Worm (Caenorhabditis elegans) whole organism, L4 larva: ENCODE results near the gene F42D1.4.
A peak's percentile ranks its signal among the peaks of the same experiment; 100 is the strongest.

ENCODE experiments used
- D1046.2 ChIP-seq: fragments of 200-800 bp; sonication (Bioruptor generic); IDR thresholded peaks from 2 replicates; pipeline ENCODE4 v1.3.6; 2022; ENCODE audit warnings: missing genetic modification characterization, missing compliant biosample characterization
- F10B5.3 ChIP-seq: sonication (generic microtip); optimal IDR thresholded peaks from 2 replicates; lab custom pipeline; 2016; ENCODE audit warnings: mild to moderate bottlenecking, missing genetic modification characterization, missing compliant biosample characterization
- F37D6.2 ChIP-seq: sonication (generic microtip); optimal IDR thresholded peaks from 2 replicates; lab custom pipeline; 2016; ENCODE audit warnings: mild to moderate bottlenecking, missing genetic modification characterization, missing compliant biosample characterization
- F44E2.7 ChIP-seq: fragments of 200-800 bp; sonication (Bioruptor generic); IDR thresholded peaks from 2 replicates; pipeline ENCODE4 v2.1.2; 2022; ENCODE audit warnings: missing genetic modification characterization, missing compliant biosample characterization
- T20F7.1 ChIP-seq: fragments of 200-800 bp; sonication (Bioruptor generic); optimal IDR thresholded peaks from 2 replicates; lab custom pipeline; 2018; ENCODE audit warnings: mild to moderate bottlenecking, missing genetic modification characterization, missing compliant biosample characterization
- T26A8.4 ChIP-seq: fragments of 200-800 bp; sonication (Bioruptor generic); IDR thresholded peaks from 2 replicates; pipeline ENCODE4 v1.3.6; 2022; ENCODE audit warnings: missing genetic modification characterization, missing compliant biosample characterization
- Y5F2A.4 ChIP-seq: fragments of 200-800 bp; sonication (Bioruptor generic); optimal IDR thresholded peaks from 2 replicates; lab custom pipeline; 2018; ENCODE audit warnings: mild to moderate bottlenecking, missing genetic modification characterization, missing compliant biosample characterization
- Y75B8A.6 ChIP-seq: fragments of 200-800 bp; sonication (Bioruptor generic); IDR thresholded peaks from 2 replicates; pipeline ENCODE4 v1.3.6; 2022; ENCODE audit warnings: missing genetic modification reagents, missing genetic modification characterization, missing compliant biosample characterization
- ZK337.2 ChIP-seq: fragments of 200-800 bp; sonication (Bioruptor generic); IDR thresholded peaks from 2 replicates; pipeline ENCODE4 v1.3.6; 2022; ENCODE audit warnings: missing genetic modification reagents, missing genetic modification characterization, missing compliant biosample characterization
- aha-1 ChIP-seq: fragments of 150-350 bp; peaks from one replicate; lab custom pipeline; 2014; ENCODE audit warnings: missing biosample characterization, missing genetic modification characterization
- aly-2 ChIP-seq: sonication (generic microtip); optimal IDR thresholded peaks from 2 replicates; lab custom pipeline; 2018; ENCODE audit warnings: missing biosample characterization, missing genetic modification characterization
- arid-1 ChIP-seq: fragments of 200-800 bp; sonication (Bioruptor generic); conservative IDR thresholded peaks from 2 replicates; pipeline ENCODE4 v1.3.6; 2022; ENCODE audit warnings: missing genetic modification reagents, missing genetic modification characterization, missing compliant biosample characterization
- attf-4 ChIP-seq: sonication (generic microtip); optimal IDR thresholded peaks from 3 replicates; lab custom pipeline; 2017; ENCODE audit warnings: missing biosample characterization, missing genetic modification characterization
- ceh-28 ChIP-seq: fragments of 150-350 bp; optimal IDR thresholded peaks from 2 replicates; lab custom pipeline; 2014; ENCODE audit warnings: missing biosample characterization, missing genetic modification reagents, missing genetic modification characterization
- ceh-82 ChIP-seq: sonication (generic microtip); optimal IDR thresholded peaks from 2 replicates; lab custom pipeline; 2017; ENCODE audit warnings: missing biosample characterization, missing genetic modification characterization
- dmd-6 ChIP-seq: fragments of 200-800 bp; sonication (Bioruptor generic); IDR thresholded peaks from 2 replicates; pipeline ENCODE4 v1.3.6; 2022; ENCODE audit warnings: missing genetic modification reagents, missing genetic modification characterization, missing compliant biosample characterization
- dpl-1 ChIP-seq: fragments of 150-350 bp; optimal IDR thresholded peaks from 2 replicates; lab custom pipeline; 2014; ENCODE audit warnings: missing biosample characterization, missing genetic modification reagents, missing genetic modification characterization
- egl-27 ChIP-seq: sonication (generic microtip); optimal IDR thresholded peaks from 3 replicates; lab custom pipeline; 2017; ENCODE audit warnings: missing biosample characterization, missing genetic modification reagents, missing genetic modification characterization
- egl-43 ChIP-seq: fragments of 200-800 bp; sonication (Bioruptor generic); IDR thresholded peaks from 2 replicates; pipeline ENCODE4 v1.3.6; 2022; ENCODE audit warnings: missing genetic modification reagents, missing genetic modification characterization, missing compliant biosample characterization
- fos-1 ChIP-seq: fragments of 150-350 bp; optimal IDR thresholded peaks from 2 replicates; lab custom pipeline; 2014; ENCODE audit warnings: missing biosample characterization, missing genetic modification characterization
- gei-8 ChIP-seq: fragments of 200-800 bp; sonication (Bioruptor generic); optimal IDR thresholded peaks from 2 replicates; lab custom pipeline; 2018; ENCODE audit warnings: mild to moderate bottlenecking, missing genetic modification characterization, missing compliant biosample characterization
- hif-1 ChIP-seq, 2 experiments: sonication (generic microtip); optimal IDR thresholded peaks; 2 replicates each; lab custom pipeline; 2016 to 2017; ENCODE audit warnings: missing compliant biosample characterization in 2 of 2, missing genetic modification characterization in 2 of 2, missing genetic modification reagents in 2 of 2, missing genotype in 2 of 2, mild to moderate bottlenecking in 1 of 2
- hlh-30 ChIP-seq: sonication (generic microtip); optimal IDR thresholded peaks from 2 replicates; lab custom pipeline; 2017; ENCODE audit warnings: antibody characterized with exemption, mild to moderate bottlenecking, missing genetic modification characterization, missing compliant biosample characterization; ENCODE audit not compliant: insufficient read depth
- hmg-1.1 ChIP-seq: fragments of 200-800 bp; sonication (Bioruptor generic); IDR thresholded peaks from 2 replicates; pipeline ENCODE4 v1.3.6; 2022; ENCODE audit warnings: missing genetic modification reagents, missing genetic modification characterization, missing compliant biosample characterization
- lim-7 ChIP-seq: fragments of 200-800 bp; sonication (Bioruptor generic); IDR thresholded peaks from 2 replicates; pipeline ENCODE4 v1.3.6; 2022; ENCODE audit warnings: missing genetic modification characterization, missing compliant biosample characterization
- lin-29 ChIP-seq: fragments of 200-800 bp; sonication (Bioruptor generic); IDR thresholded peaks from 2 replicates; pipeline ENCODE4 v1.3.6; 2022; ENCODE audit warnings: missing genetic modification reagents, missing genetic modification characterization, missing compliant biosample characterization
- lin-38 ChIP-seq: fragments of 200-800 bp; sonication (Bioruptor generic); IDR thresholded peaks from 2 replicates; pipeline ENCODE4 v1.3.6; 2022; ENCODE audit warnings: missing genetic modification reagents, missing genetic modification characterization, missing compliant biosample characterization
- madf-5 ChIP-seq, 2 experiments: fragments of 200-800 bp; sonication (Bioruptor generic); IDR thresholded peaks; 2 replicates each; pipeline ENCODE4 v1.3.6; 2022; ENCODE audit warnings: missing compliant biosample characterization in 2 of 2, missing genetic modification characterization in 2 of 2
- madf-9 ChIP-seq: fragments of 200-800 bp; sonication (Bioruptor generic); conservative IDR thresholded peaks from 2 replicates; pipeline ENCODE4 v1.3.6; 2022; ENCODE audit warnings: missing genetic modification reagents, missing genetic modification characterization, missing compliant biosample characterization
- mdl-1 ChIP-seq, 2 experiments: fragments of 150-350 bp in 1 of 2; sonication (generic microtip) in 1 of 2; optimal IDR thresholded peaks; 2 replicates each; lab custom pipeline; 2014 to 2017; ENCODE audit warnings: missing biosample characterization in 2 of 2, missing genetic modification characterization in 2 of 2
- mdt-29 ChIP-seq: fragments of 200-800 bp; sonication (Bioruptor generic); IDR thresholded peaks from 2 replicates; pipeline ENCODE4 v1.3.6; 2022; ENCODE audit warnings: missing genetic modification reagents, missing genetic modification characterization, missing compliant biosample characterization
- mxl-3 ChIP-seq: fragments of 200-800 bp; sonication (Bioruptor generic); optimal IDR thresholded peaks from 2 replicates; lab custom pipeline; 2018; ENCODE audit warnings: mild to moderate bottlenecking, missing genetic modification characterization, missing compliant biosample characterization
- nhr-11 ChIP-seq: fragments of 150-350 bp; optimal IDR thresholded peaks from 2 replicates; lab custom pipeline; 2014; ENCODE audit warnings: missing biosample characterization, missing genetic modification characterization
- nhr-111 ChIP-seq: fragments of 200-800 bp; sonication (Bioruptor generic); optimal IDR thresholded peaks from 2 replicates; lab custom pipeline; 2018; ENCODE audit warnings: mild to moderate bottlenecking, missing genetic modification characterization, missing compliant biosample characterization
- nhr-42 ChIP-seq: fragments of 200-800 bp; sonication (Bioruptor generic); IDR thresholded peaks from 2 replicates; pipeline ENCODE4 v1.3.6; 2022; ENCODE audit warnings: missing genetic modification characterization, missing compliant biosample characterization
- nhr-48 ChIP-seq: sonication (generic microtip); optimal IDR thresholded peaks from 2 replicates; lab custom pipeline; 2016; ENCODE audit warnings: mild to moderate bottlenecking, missing genetic modification characterization, missing compliant biosample characterization
- nhr-77 ChIP-seq: fragments of 150-350 bp; optimal IDR thresholded peaks from 2 replicates; lab custom pipeline; 2014; ENCODE audit warnings: missing biosample characterization, missing genetic modification characterization
- pha-4 ChIP-seq, 2 experiments: fragments of 150-350 bp in 1 of 2; fragments of 200-800 bp in 1 of 2; sonication (Bioruptor generic) in 1 of 2; IDR thresholded peaks in 1 of 2; optimal IDR thresholded peaks in 1 of 2; 2 replicates each; pipeline versions ENCODE4 v1.3.6 to Lab custom; 2014 to 2022; ENCODE audit warnings: missing genetic modification characterization in 2 of 2, missing genetic modification reagents in 2 of 2, missing biosample characterization in 1 of 2, missing compliant biosample characterization in 1 of 2
- pqm-1 ChIP-seq: sonication (generic microtip); optimal IDR thresholded peaks from 2 replicates; lab custom pipeline; 2017; ENCODE audit warnings: missing biosample characterization, missing genetic modification characterization
- set-16 ChIP-seq: fragments of 200-800 bp; sonication (Bioruptor generic); IDR thresholded peaks from 2 replicates; pipeline ENCODE4 v1.3.6; 2022; ENCODE audit warnings: missing genetic modification reagents, missing genetic modification characterization, missing compliant biosample characterization
- skn-1 ChIP-seq: fragments of 150-350 bp; optimal IDR thresholded peaks from 2 replicates; lab custom pipeline; 2014; ENCODE audit warnings: missing biosample characterization, missing genetic modification characterization
- snpc-4 ChIP-seq: fragments of 150-350 bp; optimal IDR thresholded peaks from 2 replicates; lab custom pipeline; 2014; ENCODE audit warnings: missing biosample characterization, missing genetic modification characterization
- tag-97 ChIP-seq: fragments of 200-800 bp; sonication (Bioruptor generic); IDR thresholded peaks from 2 replicates; pipeline ENCODE4 v1.3.6; 2022; ENCODE audit warnings: missing genetic modification characterization, missing compliant biosample characterization
- unc-39 ChIP-seq: sonication (generic microtip); optimal IDR thresholded peaks from 2 replicates; lab custom pipeline; 2017; ENCODE audit warnings: missing biosample characterization, missing genetic modification characterization
- unc-62 ChIP-seq, 3 experiments: fragments of 150-350 bp in 1 of 3; sonication (generic microtip); optimal IDR thresholded peaks in 2 of 3; peaks in 1 of 3; 1 replicate in 1 of 3; 2 replicates in 2 of 3; lab custom pipeline; 2014 to 2017; ENCODE audit warnings: missing biosample characterization in 3 of 3, missing genetic modification characterization in 3 of 3, missing genetic modification reagents in 3 of 3, missing genotype in 1 of 3
- vab-7 ChIP-seq: fragments of 200-800 bp; sonication (Bioruptor generic); IDR thresholded peaks from 2 replicates; pipeline ENCODE4 v1.3.6; 2022; ENCODE audit warnings: missing genetic modification reagents, missing genetic modification characterization, missing compliant biosample characterization
- zfp-2 ChIP-seq: sonication (generic microtip); optimal IDR thresholded peaks from 2 replicates; lab custom pipeline; 2016; ENCODE audit warnings: mild to moderate bottlenecking, missing genetic modification characterization, missing compliant biosample characterization
- zfp-3 ChIP-seq: fragments of 200-800 bp; sonication (Bioruptor generic); conservative IDR thresholded peaks from 2 replicates; pipeline ENCODE4 v1.3.6; 2022; ENCODE audit warnings: missing genetic modification reagents, missing genetic modification characterization, missing compliant biosample characterization
- zip-2 ChIP-seq: fragments of 150-350 bp; optimal IDR thresholded peaks from 2 replicates; lab custom pipeline; 2014; ENCODE audit warnings: missing biosample characterization, missing genetic modification characterization
- ztf-7 ChIP-seq: fragments of 150-350 bp; optimal IDR thresholded peaks from 2 replicates; lab custom pipeline; 2014; ENCODE audit warnings: missing biosample characterization, missing genetic modification characterization

Gene F42D1.4

ce11 chrX:14804706-14805105, 2.3 kb upstream of the F42D1.4 start (continued):
- TF ChIP-seq set-16 (GFP tag; lab: Robert Waterston, UW) (no peak; the same call in 1 of the 2 replicates), unc-39 (no peak), madf-5 (GFP tag; IDR thresholded peaks at IDR 0.05; lab: Robert Waterston, UW) (0 out of 4 replicates have a peak, but pooled peaks of 1 of the 2 experiments have one; percentile 68), vab-7 (peak; percentile 83), zfp-2 (tag; lab: Kevin White, UChicago) (no peak), fos-1 (no peak), lin-38 (peak; percentile 76; the same call in 1 of the 2 replicates), T20F7.1 (GFP tag; lab: Kevin White, UChicago) (peak; percentile 22), tag-97 (0 out of 2 replicates have a peak, but pooled peaks have one; percentile 54), nhr-11 (tag; lab: Kevin White, UChicago) (no peak), skn-1 (no peak), Y5F2A.4 (peak; percentile 62), F37D6.2 (tag; lab: Kevin White, UChicago) (peak; percentile 36), zip-2 (tag; lab: Kevin White, UChicago) (peak; percentile 19), F10B5.3 (tag; lab: Kevin White, UChicago) (peak; percentile 32), gei-8 (GFP tag; lab: Kevin White, UChicago) (peak; percentile 40), unc-62 (GFP tag; optimal IDR thresholded peaks at IDR 0.05 in 1 of 2; lab: Kevin White, UChicago) (peak in 1 of 2 experiments; percentile 28), unc-62 (tag; optimal IDR thresholded peaks at IDR 0.05; lab: Kevin White, UChicago) (no peak), arid-1 (GFP tag; lab: Robert Waterston, UW) (peak; percentile 79), dpl-1 (GFP tag; lab: Kevin White, UChicago) (no peak), snpc-4 (tag; lab: Kevin White, UChicago) (no peak), ZK337.2 (GFP tag; lab: Robert Waterston, UW) (peak; percentile 30; the same call in 1 of the 2 replicates), F44E2.7 (0 out of 2 replicates have a peak, but pooled peaks have one; percentile 40), zfp-3 (peak; percentile 66), madf-9 (GFP tag; lab: Robert Waterston, UW) (peak; percentile 82), attf-4 (no peak), aly-2 (tag; lab: Kevin White, UChicago) (no peak), pha-4 (GFP tag; IDR thresholded peaks at IDR 0.05; lab: Robert Waterston, UW) (peak; percentile 87), pha-4 (tag; optimal IDR thresholded peaks at IDR 0.05; lab: Kevin White, UChicago) (no peak), mxl-3 (peak; percentile 59), ceh-82 (tag; lab: Kevin White, UChicago) (no peak), lin-29 (peak; percentile 64; the same call in 1 of the 2 replicates), hif-1 (tag; optimal IDR thresholded peaks at IDR 0.05; lab: Kevin White, UChicago) (peak in 1 of 2 experiments; percentile 29), ceh-28 (tag; lab: Kevin White, UChicago) (no peak), egl-27 (tag; lab: Kevin White, UChicago) (no peak), ztf-7 (tag; lab: Kevin White, UChicago) (peak; percentile 35), mdt-29 (GFP tag; lab: Robert Waterston, UW) (peak; percentile 60; the same call in 1 of the 2 replicates), dmd-6 (GFP tag; lab: Robert Waterston, UW) (peak; percentile 76), T26A8.4 (GFP tag; lab: Robert Waterston, UW) (no peak), pqm-1 (tag; lab: Kevin White, UChicago) (no peak), hmg-1.1 (GFP tag; lab: Robert Waterston, UW) (peak; percentile 84), aha-1 (peak; percentile 97), nhr-111 (GFP tag; lab: Kevin White, UChicago) (peak; percentile 79), nhr-77 (tag; lab: Kevin White, UChicago) (no peak), Y75B8A.6 (GFP tag; lab: Robert Waterston, UW) (no peak; the same call in 1 of the 2 replicates), mdl-1 (tag; optimal IDR thresholded peaks at IDR 0.05; lab: Kevin White, UChicago) (no peak), D1046.2 (GFP tag; lab: Robert Waterston, UW) (peak; percentile 80; the same call in 1 of the 2 replicates), nhr-48 (tag; lab: Kevin White, UChicago) (peak; percentile 70), egl-43 (GFP tag; lab: Robert Waterston, UW) (peak; percentile 95), hlh-30 (peak; percentile 43), nhr-42 (GFP tag; lab: Robert Waterston, UW) (peak; percentile 74; the same call in 1 of the 2 replicates), lim-7 (GFP tag; lab: Robert Waterston, UW) (peak; percentile 91)
